ENCODE assay signal across 2 worm cellular contexts in the genomic region with DNA sequence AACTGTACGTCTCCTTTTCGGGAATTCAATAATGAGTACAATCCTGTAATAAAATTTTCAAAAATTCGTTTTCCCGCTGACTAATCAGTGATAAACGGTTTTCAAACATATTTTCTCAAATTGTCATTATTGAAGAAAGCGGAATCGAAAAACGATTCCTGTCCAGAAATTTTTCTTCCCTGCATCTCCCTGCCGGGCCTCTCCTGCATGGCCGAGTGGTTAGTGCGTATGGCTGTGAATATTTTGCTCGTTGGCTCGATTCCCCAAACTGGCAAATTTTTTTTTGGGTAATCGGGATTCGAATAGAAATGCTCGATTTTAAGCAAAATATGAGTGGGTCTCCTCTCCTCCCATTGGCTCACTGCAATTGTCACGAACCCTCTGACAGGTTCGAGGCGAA.
A peak's percentile ranks its signal among the peaks of the same experiment; 100 is the strongest.
TF ChIP-seq lines count a peak whose summit lies in the region.

No protein-coding gene starts in this region.

TF ChIP-seq in whole organism, L4 larva, 104 proteins besides CTCF, POLR2A, EP300 and RAD21:
- TF ChIP-seq lim-7 (GFP tag; IDR thresholded peaks at IDR 0.05; lab: Robert Waterston, UW) (peak; percentile 59; the same call in 1 of the 2 replicates), vab-7 (GFP tag; IDR thresholded peaks at IDR 0.05; lab: Robert Waterston, UW) (peak; percentile 41; the same call in 1 of the 2 replicates), dmd-6 (GFP tag; IDR thresholded peaks at IDR 0.05; lab: Robert Waterston, UW) (0 out of 2 replicates have a peak, but pooled peaks have one; percentile 20)

TF ChIP-seq in whole organism, young adult, 124 proteins besides CTCF, POLR2A, EP300 and RAD21:
- TF ChIP-seq pbrm-1 (GFP tag; IDR thresholded peaks at IDR 0.05; lab: Robert Waterston, UW) (0 out of 2 replicates have a peak, but pooled peaks have one; percentile 24), nfyb-1 (GFP tag; IDR thresholded peaks at IDR 0.05; lab: Robert Waterston, UW) (0 out of 2 replicates have a peak, but pooled peaks have one; percentile 23), Y56A3A.18 (GFP tag; IDR thresholded peaks at IDR 0.05; lab: Robert Waterston, UW) (0 out of 2 replicates have a peak, but pooled peaks have one; percentile 49), tbp1 (GFP tag; optimal IDR thresholded peaks at IDR 0.05; lab: Kevin White, UChicago) (peak; percentile 82), lin-26 (GFP tag; IDR thresholded peaks at IDR 0.05; lab: Robert Waterston, UW) (0 out of 2 replicates have a peak, but pooled peaks have one; percentile 14), rpc-1 (optimal IDR thresholded peaks at IDR 0.05; lab: Kevin White, UChicago) (peak; percentile 4), rpc-1 (tag; optimal IDR thresholded peaks at IDR 0.05; lab: Kevin White, UChicago) (peak; percentile 55), B0261.1 (tag; optimal IDR thresholded peaks at IDR 0.05; lab: Kevin White, UChicago) (peak; percentile 62)
TF ChIP-seq in whole organism, young adult: peak in this region for 7; not testable (repeated sequence) for 117.
